Worm (Caenorhabditis elegans) whole organism, L4/young adult: ENCODE data around the gene pot-1.

Source experiments
- dao-5 ChIP-seq: sonication (generic microtip); optimal IDR thresholded peaks from 2 replicates; lab custom pipeline; 2016; ENCODE audit warnings: missing genotype, missing genetic modification characterization, moderate library complexity, missing compliant biosample characterization
- him-1 ChIP-seq: sonication (generic microtip); optimal IDR thresholded peaks from 2 replicates; lab custom pipeline; 2016; ENCODE audit warnings: missing genotype, missing genetic modification reagents, missing genetic modification characterization, missing compliant biosample characterization

DNA sequence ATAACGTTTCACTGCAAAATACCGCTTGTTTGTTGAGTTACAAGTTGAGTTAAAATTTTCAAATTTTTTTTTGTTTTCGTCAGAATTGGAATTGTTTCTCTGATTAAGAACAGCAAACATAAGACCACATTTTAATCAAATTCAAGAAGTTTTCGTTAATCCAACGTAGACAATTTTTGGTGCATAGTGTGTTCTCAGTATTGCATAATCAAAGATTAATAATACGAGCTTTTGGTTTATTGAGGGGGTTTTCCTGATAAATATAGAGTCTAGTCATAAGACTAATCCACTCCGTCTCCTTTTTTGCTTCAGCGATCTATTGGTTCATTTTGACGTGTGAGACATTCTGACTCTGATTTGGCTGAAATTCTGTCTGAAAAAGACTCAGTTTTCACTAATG is 38.3 kb downstream of the pot-1 start, which contains the start of gene nhr-9:
- TF ChIP-seq dao-5, result no peak
- TF ChIP-seq him-1 (tag; lab: Kevin White, UChicago), result no peak
